Worm (Caenorhabditis elegans): ENCODE data around the gene col-152.

The col-152 gene

DNA sequence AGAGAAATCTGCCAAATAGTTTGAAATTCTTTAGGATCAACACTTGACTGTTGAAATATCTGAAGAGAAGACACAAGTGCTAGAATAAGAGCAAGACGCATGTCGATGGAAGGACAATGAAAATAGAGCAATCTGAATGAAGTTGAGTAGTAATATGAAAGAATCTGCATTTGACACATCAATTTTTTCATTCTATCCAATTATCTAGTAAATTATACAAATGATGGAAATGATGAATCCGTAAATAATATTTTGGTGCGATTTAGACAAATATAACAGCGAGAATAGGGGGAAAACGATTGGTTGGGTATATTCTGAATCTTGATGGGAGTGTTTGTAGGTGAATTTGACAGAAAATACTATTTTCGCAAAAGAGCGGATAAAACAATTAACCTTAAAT is 28.0 kb upstream of the col-152 start, which contains the start of gene txt-10:
Gene txt-10, minus strand, starts transcription at position 101 of the 400 bp plus-strand sequence.
- TF ChIP-seq egl-27 (tag; optimal IDR thresholded peaks at IDR 0.05) (no peak), snpc-4 (tag; optimal IDR thresholded peaks at IDR 0.05) (no peak), ceh-16 (tag; optimal IDR thresholded peaks at IDR 0.05) (no peak), ama-1 (optimal IDR thresholded peaks at IDR 0.05) (no peak), nhr-25 (tag; optimal IDR thresholded peaks at IDR 0.05) (no peak), daf-12 (tag; optimal IDR thresholded peaks at IDR 0.05) (no peak), aly-2 (tag; optimal IDR thresholded peaks at IDR 0.05) (no peak), ceh-82 (tag; optimal IDR thresholded peaks at IDR 0.05) (no peak), ztf-11 (tag; optimal IDR thresholded peaks at IDR 0.05) (no peak), zag-1 (tag; optimal IDR thresholded peaks at IDR 0.05) (no peak), fkh-2 (tag; optimal IDR thresholded peaks at IDR 0.05) (no peak), hmg-11 (tag; optimal IDR thresholded peaks at IDR 0.05) (no peak), elt-3 (tag; optimal IDR thresholded peaks at IDR 0.05) (no peak), nhr-28 (tag; optimal IDR thresholded peaks at IDR 0.05) (no peak)

- no peak for TF ChIP-seq nhr-76 (tag; optimal IDR thresholded peaks at IDR 0.05)
- peak; percentile 35 for TF ChIP-seq elt-2 (tag; optimal IDR thresholded peaks at IDR 0.05)
- no peak for TF ChIP-seq nhr-77 (tag; optimal IDR thresholded peaks at IDR 0.05)
- peak; percentile 49 for TF ChIP-seq pha-4 (tag; optimal IDR thresholded peaks at IDR 0.05)
- TF ChIP-seq tbx-2 (tag; optimal IDR thresholded peaks at IDR 0.05) = no peak
- peak; percentile 9 for TF ChIP-seq nfya-1 (tag; optimal IDR thresholded peaks at IDR 0.05; ENCODE audit: insufficient read depth)
- peak; percentile 3 for TF ChIP-seq ama-1 (optimal IDR thresholded peaks at IDR 0.05)
- peak; percentile 66 for TF ChIP-seq pqm-1 (tag; optimal IDR thresholded peaks at IDR 0.05)
- no peak for TF ChIP-seq elt-3 (tag; optimal IDR thresholded peaks at IDR 0.05)
- no peak for TF ChIP-seq fkh-2 (tag; optimal IDR thresholded peaks at IDR 0.05)
Measured at ce11 chrV:10535325-10535724, 25.4 kb upstream of the col-152 start.

DNA sequence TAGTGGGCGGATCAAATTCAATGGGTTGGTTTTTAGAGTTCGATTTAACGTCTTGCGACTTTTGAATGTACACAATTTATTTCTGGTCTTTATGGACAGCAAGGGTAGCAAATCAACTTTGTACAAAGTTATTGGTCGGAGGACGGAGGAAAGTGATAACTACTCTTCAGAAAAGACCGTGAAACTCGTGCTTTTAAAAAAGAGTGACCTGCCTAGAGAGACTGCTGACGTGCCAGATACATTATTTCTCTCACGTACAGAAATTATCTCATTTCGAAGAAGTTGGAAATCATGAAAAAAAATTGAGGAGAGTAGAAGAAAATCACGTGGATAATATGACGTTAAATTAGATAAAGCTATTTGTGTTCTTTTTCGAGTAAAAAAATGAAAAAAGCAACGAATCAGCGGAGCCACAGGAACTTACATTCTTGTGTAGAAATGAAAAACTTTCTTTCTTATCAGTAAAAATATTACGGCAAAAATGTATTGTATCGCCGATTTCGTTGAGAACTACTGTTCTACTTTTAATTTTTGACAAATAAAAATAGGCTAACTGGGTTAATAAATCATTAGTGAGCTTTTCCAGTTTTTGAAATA is 24.5 kb upstream of the col-152 start, which contains the start of gene ppm-1.A:
Gene ppm-1.A, minus strand, starts transcription at position 294 of the 597 bp plus-strand sequence.
- peak; percentile 23 for TF ChIP-seq pha-4 (tag; optimal IDR thresholded peaks at IDR 0.05)
- no peak for TF ChIP-seq nhr-67 (tag; optimal IDR thresholded peaks at IDR 0.05)
- TF ChIP-seq aly-2 (tag; optimal IDR thresholded peaks at IDR 0.05) = no peak
- no peak for TF ChIP-seq zag-1 (tag; optimal IDR thresholded peaks at IDR 0.05)
- TF ChIP-seq nhr-77 (tag; optimal IDR thresholded peaks at IDR 0.05) = no peak
- TF ChIP-seq sea-2 (GFP tag; optimal IDR thresholded peaks at IDR 0.05) = no peak
- no peak for TF ChIP-seq R02D3.7 (tag; optimal IDR thresholded peaks at IDR 0.05)
- TF ChIP-seq tbx-2 (tag; optimal IDR thresholded peaks at IDR 0.05) = no peak
- peak; percentile 46 for TF ChIP-seq mml-1 (tag; optimal IDR thresholded peaks at IDR 0.05)
- no peak for TF ChIP-seq elt-1 (tag; optimal IDR thresholded peaks at IDR 0.05)
- TF ChIP-seq nhr-28 (tag; optimal IDR thresholded peaks at IDR 0.05) = no peak
- peak; percentile 35 for TF ChIP-seq pqm-1 (tag; optimal IDR thresholded peaks at IDR 0.05)
- TF ChIP-seq nhr-23 (tag; optimal IDR thresholded peaks at IDR 0.05) = peak; percentile 20
- TF ChIP-seq daf-12 (tag; optimal IDR thresholded peaks at IDR 0.05) = no peak
- TF ChIP-seq egl-5 (tag; optimal IDR thresholded peaks at IDR 0.05) = no peak
- peak; percentile 37 for TF ChIP-seq elt-2 (tag; optimal IDR thresholded peaks at IDR 0.05)

DNA sequence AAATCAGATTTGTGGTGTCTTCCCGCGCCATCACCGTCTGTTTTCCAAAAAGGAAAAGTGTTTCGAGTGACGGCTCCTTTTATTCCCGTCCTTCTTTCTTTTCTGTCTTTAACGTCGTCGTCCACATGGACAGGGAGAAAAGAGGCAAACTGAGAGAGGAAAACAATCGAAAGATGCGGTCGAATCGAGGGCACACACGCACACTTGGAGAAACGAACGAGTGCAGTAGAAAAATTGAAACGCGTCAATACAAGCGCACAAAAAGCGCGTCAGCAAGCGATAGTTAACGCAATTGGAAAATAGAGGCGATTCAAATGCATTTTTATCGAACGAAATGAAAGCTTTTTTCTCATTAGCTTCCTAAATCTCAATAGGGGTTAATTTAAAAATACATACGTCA is 23.9 kb upstream of the col-152 start:
- TF ChIP-seq mml-1 (tag; optimal IDR thresholded peaks at IDR 0.05) = no peak
- peak; percentile 62 for TF ChIP-seq skn-1 (tag; optimal IDR thresholded peaks at IDR 0.05)
- TF ChIP-seq jun-1 (tag; optimal IDR thresholded peaks at IDR 0.05) = peak; percentile 87
- TF ChIP-seq egl-27 (tag; optimal IDR thresholded peaks at IDR 0.05) = peak; percentile 61
- TF ChIP-seq ZK546.5 (tag; optimal IDR thresholded peaks at IDR 0.05) = peak; percentile 36
- TF ChIP-seq elt-1 (tag; optimal IDR thresholded peaks at IDR 0.05) = peak; percentile 47
- no peak for TF ChIP-seq nhr-28 (tag; optimal IDR thresholded peaks at IDR 0.05)
- no peak for TF ChIP-seq fos-1 (tag; optimal IDR thresholded peaks at IDR 0.05)
- TF ChIP-seq ceh-82 (tag; optimal IDR thresholded peaks at IDR 0.05) = peak; percentile 73
- peak; percentile 67 for TF ChIP-seq ama-1 (optimal IDR thresholded peaks at IDR 0.05)
- no peak for TF ChIP-seq ceh-16 (tag; optimal IDR thresholded peaks at IDR 0.05)
- TF ChIP-seq nfya-1 (tag; optimal IDR thresholded peaks at IDR 0.05; ENCODE audit: insufficient read depth) = peak; percentile 95
- TF ChIP-seq ztf-4 (tag; optimal IDR thresholded peaks at IDR 0.05) = peak; percentile 53
- peak; percentile 61 for TF ChIP-seq unc-62 (GFP tag; optimal IDR thresholded peaks at IDR 0.05)
- TF ChIP-seq hmg-11 (tag; optimal IDR thresholded peaks at IDR 0.05) = peak; percentile 91
- peak in 1 of 3 experiments; percentile 29 for TF ChIP-seq elt-3 (tag; optimal IDR thresholded peaks at IDR 0.05)
- no peak for TF ChIP-seq nhr-237 (tag; optimal IDR thresholded peaks at IDR 0.05)
- TF ChIP-seq ceh-9 (tag; optimal IDR thresholded peaks at IDR 0.05) = no peak
- no peak for TF ChIP-seq sea-2 (GFP tag; optimal IDR thresholded peaks at IDR 0.05)
- peak; percentile 56 for TF ChIP-seq pqm-1 (tag; optimal IDR thresholded peaks at IDR 0.05)
- peak; percentile 65 for TF ChIP-seq mdl-1 (tag; optimal IDR thresholded peaks at IDR 0.05)
- TF ChIP-seq nhr-12 (tag; optimal IDR thresholded peaks at IDR 0.05) = no peak
- TF ChIP-seq ztf-11 (tag; optimal IDR thresholded peaks at IDR 0.05) = no peak
- peak; percentile 86 for TF ChIP-seq lin-39 (tag; optimal IDR thresholded peaks at IDR 0.05)
- peak; percentile 75 for TF ChIP-seq R02D3.7 (tag; optimal IDR thresholded peaks at IDR 0.05)
- TF ChIP-seq nhr-25 (tag; optimal IDR thresholded peaks at IDR 0.05) = peak; percentile 97
- no peak for TF ChIP-seq eor-1 (tag; optimal IDR thresholded peaks at IDR 0.05)
- peak; percentile 58 for TF ChIP-seq elt-2 (tag; optimal IDR thresholded peaks at IDR 0.05)
- TF ChIP-seq nhr-76 (tag; optimal IDR thresholded peaks at IDR 0.05) = no peak
- TF ChIP-seq egl-5 (tag; optimal IDR thresholded peaks at IDR 0.05) = peak; percentile 78
- no peak for TF ChIP-seq nhr-67 (tag; optimal IDR thresholded peaks at IDR 0.05)
- TF ChIP-seq snpc-4 (tag; optimal IDR thresholded peaks at IDR 0.05) = peak; percentile 93
- TF ChIP-seq nhr-23 (tag; optimal IDR thresholded peaks at IDR 0.05) = peak; percentile 92
- TF ChIP-seq lsy-12 (tag; optimal IDR thresholded peaks at IDR 0.05) = peak; percentile 71
- TF ChIP-seq pha-4 (tag; optimal IDR thresholded peaks at IDR 0.05) = peak; percentile 94
- TF ChIP-seq tbx-2 (tag; optimal IDR thresholded peaks at IDR 0.05) = peak; percentile 86
- no peak for TF ChIP-seq aly-2 (tag; optimal IDR thresholded peaks at IDR 0.05)
- no peak for TF ChIP-seq fkh-2 (tag; optimal IDR thresholded peaks at IDR 0.05)
